Worm (Caenorhabditis elegans): ENCODE results near the gene F21D5.6.
A peak's percentile ranks its signal among the peaks of the same experiment; 100 is the strongest.

The F21D5.6 gene

DNA sequence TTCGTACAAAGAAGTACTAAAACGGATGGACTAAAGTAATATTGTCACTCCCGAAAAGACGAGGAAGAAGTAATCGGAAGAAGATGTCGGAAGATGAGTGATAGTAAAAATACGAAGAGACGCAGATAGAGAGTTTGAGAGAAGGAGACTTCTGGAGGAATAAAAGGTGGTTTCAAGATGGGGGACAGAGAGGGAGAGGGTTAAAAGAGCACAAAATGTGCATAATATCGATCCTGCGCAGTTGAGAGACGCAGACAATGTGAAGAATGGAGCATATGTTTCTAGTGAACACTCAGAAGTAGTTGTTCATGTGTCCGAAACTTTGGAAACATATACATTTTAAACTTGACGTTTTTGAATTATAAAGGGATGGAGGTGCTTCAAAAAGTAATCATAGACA lies 21.3 kb upstream of the F21D5.6 start:
- TF ChIP-seq Y22D7AL.16 (tag; optimal IDR thresholded peaks at IDR 0.05) (no peak), nfya-1 (tag; optimal IDR thresholded peaks at IDR 0.05) (peak; percentile 52), ceh-34 (tag; optimal IDR thresholded peaks at IDR 0.05) (peak; percentile 49), hlh-8 (tag; optimal IDR thresholded peaks at IDR 0.05) (peak; percentile 69), tbx-2 (tag; optimal IDR thresholded peaks at IDR 0.05) (peak; percentile 44), ceh-48 (tag; optimal IDR thresholded peaks at IDR 0.05) (peak; percentile 92), ceh-18 (tag; optimal IDR thresholded peaks at IDR 0.05) (peak; percentile 20), fkh-10 (GFP tag; optimal IDR thresholded peaks at IDR 0.05) (no peak), ceh-31 (tag; optimal IDR thresholded peaks at IDR 0.05) (peak; percentile 82), ceh-24 (tag; optimal IDR thresholded peaks at IDR 0.05) (no peak), unc-42 (tag; optimal IDR thresholded peaks at IDR 0.05) (peak; percentile 84)

DNA sequence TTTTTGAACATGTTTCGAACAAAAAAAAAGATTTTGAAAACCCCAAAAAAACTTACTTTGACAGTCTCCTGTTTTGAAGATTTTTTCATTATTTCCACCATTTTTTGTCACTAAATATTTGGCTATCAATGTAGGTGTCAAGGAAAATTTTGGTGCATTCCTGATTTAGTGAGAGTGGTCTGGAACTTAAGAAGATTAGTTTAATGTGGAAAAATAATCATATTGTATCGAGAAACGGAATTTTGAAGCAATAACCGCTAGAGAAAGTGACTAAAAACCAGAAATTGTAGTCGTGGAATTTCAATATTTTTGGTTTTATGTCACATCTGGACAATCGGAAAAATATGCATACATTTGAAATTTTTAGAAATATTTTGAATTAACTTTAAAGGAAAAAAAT lies 20.7 kb upstream of the F21D5.6 start, which contains the start of the genes F20C5.11 and klp-11:
TSS of gene F20C5.11 (minus strand) at position 101 of the 400 bp plus-strand sequence.
TSS of gene klp-11 (minus strand) at position 171 of the 400 bp plus-strand sequence.
- TF ChIP-seq ahr-1 (tag; optimal IDR thresholded peaks at IDR 0.05) (no peak), unc-55 (GFP tag; optimal IDR thresholded peaks at IDR 0.05) (no peak), ceh-14 (tag; optimal IDR thresholded peaks at IDR 0.05) (no peak), hlh-6 (tag; optimal IDR thresholded peaks at IDR 0.05) (no peak)

DNA sequence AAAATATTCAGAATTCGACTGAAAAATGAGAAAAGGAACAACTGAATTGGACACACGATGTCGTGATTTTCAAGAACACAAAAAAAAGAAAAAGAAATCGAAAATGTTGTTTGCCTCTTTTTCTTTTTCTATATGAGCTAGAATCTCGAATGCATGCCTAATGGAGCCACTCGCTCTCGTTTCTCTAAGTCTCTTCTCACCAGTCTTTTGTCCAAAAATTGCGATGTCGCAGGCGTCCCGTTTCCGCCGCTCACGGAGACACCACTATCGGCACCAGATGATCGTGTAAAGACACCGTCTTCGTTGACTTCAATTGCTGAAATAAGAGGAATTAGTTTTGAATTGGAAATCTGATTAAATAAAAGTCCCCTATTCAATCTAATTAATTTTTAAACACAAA lies 17.4 kb upstream of the F21D5.6 start:
- peak; percentile 4 for TF ChIP-seq ceh-14 (tag; optimal IDR thresholded peaks at IDR 0.05)
- TF ChIP-seq nfya-1 (tag; optimal IDR thresholded peaks at IDR 0.05), result peak; percentile 25
- TF ChIP-seq npax-4 (tag; optimal IDR thresholded peaks at IDR 0.05), result no peak
- TF ChIP-seq pqm-1 (tag; optimal IDR thresholded peaks at IDR 0.05), result no peak
- no peak for TF ChIP-seq ttx-3 (tag; optimal IDR thresholded peaks at IDR 0.05)
- TF ChIP-seq unc-42 (tag; optimal IDR thresholded peaks at IDR 0.05), result peak; percentile 35
- TF ChIP-seq K02D7.2 (tag; optimal IDR thresholded peaks at IDR 0.05), result no peak
- TF ChIP-seq ceh-2 (tag; optimal IDR thresholded peaks at IDR 0.05), result no peak
- TF ChIP-seq ceh-31 (tag; optimal IDR thresholded peaks at IDR 0.05), result peak; percentile 17
- TF ChIP-seq unc-86 (tag; optimal IDR thresholded peaks at IDR 0.05), result no peak

DNA sequence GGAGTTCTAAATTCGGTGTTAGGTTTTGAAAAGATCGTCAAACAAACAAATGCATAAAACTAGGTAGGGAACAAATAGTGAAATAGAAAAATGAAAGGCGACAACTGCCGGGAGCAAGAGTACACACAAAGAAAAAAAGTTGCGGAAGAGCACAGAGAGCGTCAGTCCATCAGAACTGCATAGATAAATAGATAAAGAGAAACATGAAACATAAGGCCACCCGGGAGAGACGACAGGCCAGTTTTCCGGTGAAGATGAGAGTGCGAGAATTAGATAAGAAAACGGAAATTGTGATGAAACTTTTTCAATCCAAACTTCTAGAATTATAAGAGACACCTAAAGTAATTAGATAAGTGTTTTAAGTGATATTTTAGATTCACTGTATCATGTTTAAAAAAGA lies 16.5 kb upstream of the F21D5.6 start:
- TF ChIP-seq Y22D7AL.16 (tag; optimal IDR thresholded peaks at IDR 0.05) (no peak), unc-42 (tag; optimal IDR thresholded peaks at IDR 0.05) (peak; percentile 19), ceh-18 (tag; optimal IDR thresholded peaks at IDR 0.05) (peak; percentile 14)

DNA sequence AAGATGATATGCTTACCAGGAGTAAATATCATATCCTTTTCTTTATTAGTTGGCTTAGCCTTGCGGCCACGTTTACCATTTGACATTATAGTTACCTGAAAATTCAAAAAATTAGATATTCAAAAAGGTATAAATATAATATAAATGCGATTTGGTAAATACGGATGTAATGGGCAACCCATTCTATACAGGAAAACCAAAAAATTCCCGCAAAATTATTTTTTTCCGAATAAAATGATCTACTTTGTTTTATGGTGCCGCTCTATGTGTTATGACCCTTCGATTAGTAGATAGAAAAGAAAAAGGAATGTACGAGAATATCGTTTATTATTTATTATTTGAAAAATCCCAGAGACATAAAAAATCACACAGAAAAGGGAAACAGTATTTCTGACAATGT lies 13.5 kb upstream of the F21D5.6 start, which contains the start of gene elli-1:
TSS of gene elli-1 (minus strand) at position 101 of the 400 bp plus-strand sequence.
- TF ChIP-seq elt-4 (tag; optimal IDR thresholded peaks at IDR 0.05) (no peak), C08G9.2 (tag; optimal IDR thresholded peaks at IDR 0.05) (no peak)

DNA sequence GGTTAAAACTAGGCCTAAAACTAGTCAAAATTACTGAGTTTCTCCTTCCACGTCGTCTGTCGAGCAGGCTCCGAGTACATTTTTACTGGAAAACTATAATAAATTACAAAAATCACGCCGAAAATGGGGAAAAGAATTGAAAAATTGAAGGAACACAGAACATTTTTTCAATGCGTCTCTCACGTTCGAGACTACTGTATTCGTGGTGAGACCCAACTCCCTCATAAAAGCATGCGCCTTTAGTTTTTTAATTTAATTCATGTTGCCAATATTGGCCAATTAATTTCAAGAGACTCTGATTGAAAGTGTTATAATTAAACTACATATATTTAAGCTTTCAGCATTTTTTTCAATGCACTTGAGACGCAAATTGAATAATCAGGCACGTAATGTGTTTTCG lies 13.0 kb upstream of the F21D5.6 start:
- TF ChIP-seq lim-6 (tag; optimal IDR thresholded peaks at IDR 0.05), result no peak
- TF ChIP-seq ttx-3 (tag; optimal IDR thresholded peaks at IDR 0.05), result no peak
- no peak for TF ChIP-seq ceh-22 (tag; optimal IDR thresholded peaks at IDR 0.05)
- no peak for TF ChIP-seq pha-4 (tag; optimal IDR thresholded peaks at IDR 0.05)
- TF ChIP-seq Y22D7AL.16 (tag; optimal IDR thresholded peaks at IDR 0.05), result no peak
- TF ChIP-seq ceh-14 (tag; optimal IDR thresholded peaks at IDR 0.05), result no peak
- TF ChIP-seq ceh-48 (tag; optimal IDR thresholded peaks at IDR 0.05), result no peak
- TF ChIP-seq C08G9.2 (tag; optimal IDR thresholded peaks at IDR 0.05), result no peak
- no peak for TF ChIP-seq hlh-8 (tag; optimal IDR thresholded peaks at IDR 0.05)
- no peak for TF ChIP-seq zip-5 (tag; optimal IDR thresholded peaks at IDR 0.05)
- no peak for TF ChIP-seq K02D7.2 (tag; optimal IDR thresholded peaks at IDR 0.05)
- no peak for TF ChIP-seq lin-11 (tag; optimal IDR thresholded peaks at IDR 0.05)
- TF ChIP-seq fax-1 (tag; optimal IDR thresholded peaks at IDR 0.05), result no peak
- TF ChIP-seq gmeb-2 (tag; optimal IDR thresholded peaks at IDR 0.05), result no peak

DNA sequence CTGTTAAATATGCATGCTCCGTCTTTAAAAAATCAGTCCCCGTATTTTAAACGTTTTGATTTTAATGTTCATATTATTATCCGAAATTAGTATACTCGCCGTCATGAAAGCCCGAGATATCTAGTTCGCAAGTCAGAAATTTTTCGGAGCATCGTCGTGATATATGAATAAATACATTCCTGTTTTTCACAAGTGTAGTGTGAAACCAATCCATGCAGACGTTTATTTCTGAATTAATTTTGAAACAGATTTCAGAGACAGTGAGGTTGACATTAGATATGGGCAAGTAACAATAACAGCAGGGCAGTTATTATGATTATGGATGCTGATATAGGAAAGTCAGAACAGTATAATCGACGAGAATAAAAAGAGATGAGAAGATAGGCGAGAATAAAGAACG lies 11.3 kb upstream of the F21D5.6 start:
- TF ChIP-seq eyg-1 (tag; optimal IDR thresholded peaks at IDR 0.05) (no peak), ceh-9 (tag; optimal IDR thresholded peaks at IDR 0.05) (no peak), lin-11 (tag; optimal IDR thresholded peaks at IDR 0.05) (no peak), gmeb-2 (tag; optimal IDR thresholded peaks at IDR 0.05) (no peak), sox-2 (GFP tag; IDR thresholded peaks at IDR 0.05) (no peak), mec-3 (tag; optimal IDR thresholded peaks at IDR 0.05; ENCODE audit: borderline replicate concordance) (no peak), nhr-11 (tag; optimal IDR thresholded peaks at IDR 0.05) (no peak), pat-9 (tag; optimal IDR thresholded peaks at IDR 0.05) (no peak), C38D4.7 (GFP tag; optimal IDR thresholded peaks at IDR 0.05) (no peak), ceh-22 (tag; optimal IDR thresholded peaks at IDR 0.05) (no peak), K02D7.2 (tag; optimal IDR thresholded peaks at IDR 0.05) (no peak), ttx-3 (tag; optimal IDR thresholded peaks at IDR 0.05) (no peak), tbx-2 (tag; optimal IDR thresholded peaks at IDR 0.05) (no peak), unc-3 (GFP tag; conservative IDR thresholded peaks at IDR 0.05) (no peak), unc-3 (tag; optimal IDR thresholded peaks at IDR 0.05) (no peak), elt-4 (tag; optimal IDR thresholded peaks at IDR 0.05) (no peak)
